Worm (Caenorhabditis elegans) whole organism, young adult: ENCODE data around the gene srh-291.

Experiments used
- B0261.1 ChIP-seq: sonication (generic microtip); optimal IDR thresholded peaks from 2 replicates; lab custom pipeline; 2016; ENCODE audit warnings: mild to moderate bottlenecking, missing genetic modification characterization, moderate library complexity, missing compliant biosample characterization
- D2030.7 ChIP-seq: fragments of 200-800 bp; sonication (Bioruptor generic); IDR thresholded peaks from 2 replicates; pipeline ENCODE4 v1.3.6; 2022; ENCODE audit warnings: missing genetic modification reagents, missing genetic modification characterization, missing compliant biosample characterization
- F37B4.10 ChIP-seq: fragments of 200-800 bp; sonication (Bioruptor generic); IDR thresholded peaks from 2 replicates; pipeline ENCODE4 v1.3.6; 2022; ENCODE audit warnings: missing genetic modification characterization, missing compliant biosample characterization
- F57A8.1 ChIP-seq: fragments of 200-800 bp; sonication (Bioruptor generic); optimal IDR thresholded peaks from 2 replicates; lab custom pipeline; 2018; ENCODE audit warnings: mild to moderate bottlenecking, missing genetic modification characterization, moderate library complexity, missing compliant biosample characterization
- K11D2.4 ChIP-seq: fragments of 200-800 bp; sonication (Bioruptor generic); IDR thresholded peaks from 2 replicates; pipeline ENCODE4 v1.3.6; 2022; ENCODE audit warnings: missing genetic modification reagents, missing genetic modification characterization, missing compliant biosample characterization
- T07F8.4 ChIP-seq: sonication (generic microtip); optimal IDR thresholded peaks from 2 replicates; lab custom pipeline; 2016; ENCODE audit warnings: mild to moderate bottlenecking, missing genetic modification characterization, moderate library complexity, missing compliant biosample characterization
- Y67H2A.10 ChIP-seq: fragments of 200-800 bp; sonication (Bioruptor generic); conservative IDR thresholded peaks from 2 replicates; pipeline ENCODE4 v1.3.6; 2022; ENCODE audit warnings: missing genetic modification reagents, missing genetic modification characterization, missing compliant biosample characterization
- ZK185.1 ChIP-seq: sonication (generic microtip); optimal IDR thresholded peaks from 2 replicates; lab custom pipeline; 2016; ENCODE audit warnings: mild to moderate bottlenecking, missing genetic modification characterization, missing compliant biosample characterization; ENCODE audit not compliant: poor library complexity, severe bottlenecking
- aptf-2 ChIP-seq: fragments of 200-800 bp; sonication (Bioruptor generic); conservative IDR thresholded peaks from 2 replicates; pipeline ENCODE4 v1.3.6; 2022; ENCODE audit warnings: missing genetic modification reagents, missing genetic modification characterization, missing compliant biosample characterization
- athp-1 ChIP-seq: sonication (generic microtip); optimal IDR thresholded peaks from 2 replicates; lab custom pipeline; 2017; ENCODE audit warnings: mild to moderate bottlenecking, missing genetic modification characterization, missing compliant biosample characterization
- bed-2 ChIP-seq: fragments of 200-800 bp; sonication (Bioruptor generic); IDR thresholded peaks from 2 replicates; pipeline ENCODE4 v1.3.6; 2022; ENCODE audit warnings: missing genetic modification reagents, missing genetic modification characterization, missing compliant biosample characterization
- ceh-27 ChIP-seq: fragments of 200-800 bp; sonication (Bioruptor generic); optimal IDR thresholded peaks from 2 replicates; lab custom pipeline; 2018; ENCODE audit warnings: mild to moderate bottlenecking, missing genetic modification characterization, moderate library complexity, missing compliant biosample characterization
- ceh-40 ChIP-seq: fragments of 200-800 bp; sonication (Bioruptor generic); IDR thresholded peaks from 2 replicates; pipeline ENCODE4 v1.3.6; 2022; ENCODE audit warnings: missing genetic modification characterization, missing compliant biosample characterization
- dpl-1 ChIP-seq: fragments of 150-350 bp; optimal IDR thresholded peaks from 2 replicates; lab custom pipeline; 2014; ENCODE audit warnings: missing biosample characterization, missing genetic modification reagents, missing genetic modification characterization
- efl-1 ChIP-seq: fragments of 150-350 bp; optimal IDR thresholded peaks from 2 replicates; lab custom pipeline; 2014; ENCODE audit warnings: missing biosample characterization, missing genetic modification reagents, missing genetic modification characterization
- him-1 ChIP-seq: sonication (generic microtip); optimal IDR thresholded peaks from 2 replicates; lab custom pipeline; 2016; ENCODE audit warnings: missing genotype, missing genetic modification reagents, missing genetic modification characterization, missing compliant biosample characterization
- hrde-1 ChIP-seq: sonication (generic microtip); optimal IDR thresholded peaks from 2 replicates; lab custom pipeline; 2016; ENCODE audit warnings: missing genetic modification characterization, mild to moderate bottlenecking, missing compliant biosample characterization, moderate library complexity, missing genotype, missing genetic modification reagents, borderline replicate concordance
- hsf-1 ChIP-seq: fragments of 200-800 bp; sonication (Bioruptor generic); IDR thresholded peaks from 2 replicates; pipeline ENCODE4 v1.3.6; 2022; ENCODE audit warnings: missing genetic modification reagents, missing genetic modification characterization, missing compliant biosample characterization
- let-607 ChIP-seq, 2 experiments: fragments of 200-800 bp in 1 of 2; sonication (Bioruptor generic) in 1 of 2; sonication (generic microtip) in 1 of 2; optimal IDR thresholded peaks; 2 replicates each; lab custom pipeline; 2016 to 2018; ENCODE audit warnings: mild to moderate bottlenecking in 2 of 2, missing compliant biosample characterization in 2 of 2, missing genetic modification characterization in 2 of 2, moderate library complexity in 2 of 2, missing genotype in 1 of 2
- lin-26 ChIP-seq: fragments of 200-800 bp; sonication (Bioruptor generic); IDR thresholded peaks from 2 replicates; pipeline ENCODE4 v1.3.6; 2022; ENCODE audit warnings: missing genetic modification reagents, missing genetic modification characterization, missing compliant biosample characterization
- lin-40 ChIP-seq: sonication (generic microtip); optimal IDR thresholded peaks from 2 replicates; lab custom pipeline; 2016; ENCODE audit warnings: missing genetic modification characterization, mild to moderate bottlenecking, missing compliant biosample characterization, missing genotype, missing genetic modification reagents
- lsy-27 ChIP-seq: sonication (generic microtip); optimal IDR thresholded peaks from 2 replicates; lab custom pipeline; 2017; ENCODE audit warnings: missing genetic modification characterization, mild to moderate bottlenecking, missing compliant biosample characterization, antibody characterized with exemption, missing genotype, borderline replicate concordance; ENCODE audit not compliant: insufficient read depth
- madf-10 ChIP-seq: sonication (generic microtip); optimal IDR thresholded peaks from 2 replicates; lab custom pipeline; 2016; ENCODE audit warnings: mild to moderate bottlenecking, missing genetic modification characterization, missing compliant biosample characterization
- madf-3 ChIP-seq: fragments of 200-800 bp; sonication (Bioruptor generic); IDR thresholded peaks from 2 replicates; pipeline ENCODE4 v1.3.6; 2022; ENCODE audit warnings: missing genetic modification reagents, missing genetic modification characterization, missing compliant biosample characterization
- mel-28 ChIP-seq: sonication (generic microtip); optimal IDR thresholded peaks from 2 replicates; lab custom pipeline; 2016; ENCODE audit warnings: borderline replicate concordance, mild to moderate bottlenecking, missing genetic modification characterization, missing compliant biosample characterization
- nfya-1 ChIP-seq: sonication (generic microtip); optimal IDR thresholded peaks from 2 replicates; lab custom pipeline; 2017; ENCODE audit warnings: antibody characterized with exemption, missing compliant biosample characterization, missing genetic modification characterization, borderline replicate concordance; ENCODE audit not compliant: insufficient read depth
- nhr-120 ChIP-seq: fragments of 200-800 bp; sonication (Bioruptor generic); IDR thresholded peaks from 2 replicates; pipeline ENCODE4 v1.3.6; 2022; ENCODE audit warnings: missing genetic modification characterization, missing compliant biosample characterization
- nhr-80 ChIP-seq: sonication (generic microtip); optimal IDR thresholded peaks from 2 replicates; lab custom pipeline; 2016; ENCODE audit warnings: missing genetic modification characterization, missing compliant biosample characterization
- pbrm-1 ChIP-seq: fragments of 200-800 bp; sonication (Bioruptor generic); IDR thresholded peaks from 2 replicates; pipeline ENCODE4 v1.3.6; 2022; ENCODE audit warnings: missing genetic modification reagents, missing genetic modification characterization, missing compliant biosample characterization
- pha-4 ChIP-seq: fragments of 150-350 bp; sonication (generic microtip); optimal IDR thresholded peaks from 2 replicates; lab custom pipeline; 2014; ENCODE audit warnings: missing biosample characterization, missing genetic modification reagents, missing genetic modification characterization
- rcor-1 ChIP-seq: fragments of 200-800 bp; sonication (Bioruptor generic); IDR thresholded peaks from 2 replicates; pipeline ENCODE4 v1.3.6; 2022; ENCODE audit warnings: missing genetic modification reagents, missing genetic modification characterization, missing compliant biosample characterization
- rpc-1 ChIP-seq, 2 experiments: fragments of 150-350 bp in 1 of 2; sonication (generic microtip) in 1 of 2; optimal IDR thresholded peaks; 2 replicates each; lab custom pipeline; 2014 to 2018; ENCODE audit warnings: missing biosample characterization in 1 of 2, missing genetic modification characterization in 1 of 2, missing genetic modification reagents in 1 of 2, missing genotype in 1 of 2
- sptf-2 ChIP-seq: fragments of 200-800 bp; sonication (Bioruptor generic); optimal IDR thresholded peaks from 2 replicates; lab custom pipeline; 2018; ENCODE audit warnings: mild to moderate bottlenecking, missing genetic modification characterization, missing compliant biosample characterization
- tbp1 ChIP-seq: fragments of 200-800 bp; sonication (Bioruptor generic); optimal IDR thresholded peaks from 2 replicates; lab custom pipeline; 2018; ENCODE audit warnings: mild to moderate bottlenecking, missing genetic modification characterization, missing compliant biosample characterization
- tbx-9 ChIP-seq: sonication (generic microtip); optimal IDR thresholded peaks from 2 replicates; lab custom pipeline; 2016; ENCODE audit warnings: borderline replicate concordance, missing genetic modification characterization, inconsistent platforms, missing compliant biosample characterization
- tlf-1 ChIP-seq: fragments of 200-800 bp; sonication (Bioruptor generic); optimal IDR thresholded peaks from 2 replicates; lab custom pipeline; 2018; ENCODE audit warnings: mild to moderate bottlenecking, missing genetic modification characterization, missing compliant biosample characterization
- zim-3 ChIP-seq: sonication (generic microtip); optimal IDR thresholded peaks from 2 replicates; lab custom pipeline; 2017; ENCODE audit warnings: mild to moderate bottlenecking, missing genetic modification characterization, moderate library complexity, missing compliant biosample characterization
- ztf-6 ChIP-seq: fragments of 200-800 bp; sonication (Bioruptor generic); IDR thresholded peaks from 2 replicates; pipeline ENCODE4 v1.3.6; 2022; ENCODE audit warnings: missing genetic modification reagents, missing genetic modification characterization, missing compliant biosample characterization

srh-291 gene

DNA sequence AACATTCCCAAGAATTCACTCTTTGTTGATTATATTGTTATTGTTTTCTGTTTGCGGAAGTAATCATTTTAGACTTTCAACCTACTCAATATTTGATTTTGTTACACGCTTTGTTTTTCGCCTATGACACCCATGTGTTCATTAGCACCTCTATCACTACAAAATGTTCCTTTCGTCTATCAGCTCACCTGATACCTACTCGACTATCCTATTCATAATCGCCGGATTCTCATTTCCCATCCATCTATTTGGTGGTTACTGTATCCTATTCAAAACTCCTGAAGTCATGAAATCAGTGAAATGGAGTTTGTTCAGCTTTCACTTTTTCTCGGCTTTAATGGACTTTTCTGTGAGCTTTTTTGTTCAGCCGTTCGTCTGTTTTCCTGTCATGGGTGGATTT is at the start of gene srh-291:
Gene srh-291 (plus strand): TSS at position 301 of the 400 bp plus-strand sequence.
- no peak for TF ChIP-seq aptf-2 (GFP tag; lab: Robert Waterston, UW)
- no peak for TF ChIP-seq lin-40
- no peak for TF ChIP-seq Y67H2A.10 (GFP tag; lab: Robert Waterston, UW)
- no peak for TF ChIP-seq K11D2.4 (GFP tag; lab: Robert Waterston, UW)
- no peak for TF ChIP-seq sptf-2 (GFP tag; lab: Kevin White, UChicago)
- no peak for TF ChIP-seq D2030.7
- TF ChIP-seq madf-10 = no peak
- TF ChIP-seq lsy-27 (tag; lab: Kevin White, UChicago) = no peak
- TF ChIP-seq F57A8.1 (GFP tag; lab: Kevin White, UChicago) = no peak
- TF ChIP-seq athp-1 = no peak
- no peak for TF ChIP-seq rcor-1 (GFP tag; lab: Robert Waterston, UW)

DNA sequence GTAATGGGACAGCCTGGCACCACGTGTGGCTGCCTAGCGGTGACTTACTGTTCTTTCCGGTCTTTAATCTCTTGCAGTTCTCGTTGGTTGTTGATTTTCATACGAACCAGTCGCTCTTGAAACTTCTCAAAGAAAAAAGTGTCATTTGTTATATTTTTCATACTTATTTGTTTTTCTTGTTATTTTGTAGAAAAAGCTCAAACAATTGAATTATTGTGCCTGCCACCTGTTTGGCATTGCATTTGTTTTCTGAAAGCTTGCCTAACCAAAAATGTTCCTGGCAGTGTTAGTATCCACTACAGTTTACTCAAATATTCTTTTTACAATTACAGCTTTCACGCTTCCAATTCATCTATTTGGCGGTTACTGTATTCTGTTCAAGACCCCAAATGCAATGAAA is 40.3 kb upstream of the srh-291 start, which contains the start of the genes C47A10.16 and srh-283:
Gene C47A10.16 (minus strand): TSS at position 101 of the 400 bp plus-strand sequence.
Gene srh-283 (plus strand): TSS at position 272 of the 400 bp plus-strand sequence.
- no peak for TF ChIP-seq pha-4
- TF ChIP-seq tbx-9 (tag; lab: Kevin White, UChicago) = no peak
- TF ChIP-seq ztf-6 = no peak
- no peak for TF ChIP-seq nhr-80 (tag; lab: Kevin White, UChicago)
- no peak for TF ChIP-seq T07F8.4 (tag; lab: Kevin White, UChicago)
- TF ChIP-seq tlf-1 (GFP tag; lab: Kevin White, UChicago) = no peak
- TF ChIP-seq hrde-1 (tag; lab: Kevin White, UChicago) = no peak
- no peak for TF ChIP-seq dpl-1 (GFP tag; lab: Kevin White, UChicago)
- no peak for TF ChIP-seq mel-28 (tag; lab: Kevin White, UChicago)
- no peak for TF ChIP-seq F37B4.10 (GFP tag; lab: Robert Waterston, UW)
- no peak for TF ChIP-seq ceh-27 (GFP tag; lab: Kevin White, UChicago)

DNA sequence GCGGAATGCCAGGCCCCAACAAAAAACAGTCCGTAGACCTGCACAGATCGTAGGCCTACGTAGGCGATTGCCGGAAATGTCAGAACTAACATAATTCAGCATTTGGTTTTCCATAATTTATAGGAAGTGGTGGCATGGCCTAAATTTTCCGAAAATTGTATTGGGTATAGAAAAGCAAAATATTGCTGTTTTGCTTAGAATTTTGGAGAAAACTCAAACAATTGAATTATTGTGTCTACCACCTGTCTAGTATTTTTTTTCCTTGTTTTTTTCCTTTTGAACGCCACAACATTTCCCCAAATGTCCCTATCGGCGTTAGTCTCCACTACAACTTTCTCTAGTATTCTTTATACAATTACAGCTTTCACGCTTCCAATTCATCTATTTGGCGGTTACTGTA is 38.2 kb upstream of the srh-291 start, which contains the start of gene srh-284:
Gene srh-284 (plus strand): TSS at position 301 of the 400 bp plus-strand sequence.
- TF ChIP-seq pbrm-1 (GFP tag; lab: Robert Waterston, UW) = no peak
- TF ChIP-seq madf-3 (GFP tag; lab: Robert Waterston, UW) = no peak
- TF ChIP-seq zim-3 = no peak
- no peak for TF ChIP-seq efl-1 (GFP tag; lab: Kevin White, UChicago)
- no peak for TF ChIP-seq nhr-120 (GFP tag; lab: Robert Waterston, UW)
- no peak for TF ChIP-seq hsf-1 (GFP tag; lab: Robert Waterston, UW)
- no peak for TF ChIP-seq ceh-40 (GFP tag; lab: Robert Waterston, UW)
- TF ChIP-seq let-607 (tag; optimal IDR thresholded peaks at IDR 0.05; lab: Kevin White, UChicago) = no peak
- TF ChIP-seq nfya-1 = no peak
- TF ChIP-seq bed-2 (GFP tag; lab: Robert Waterston, UW) = no peak
- TF ChIP-seq him-1 (tag; lab: Kevin White, UChicago) = no peak

DNA sequence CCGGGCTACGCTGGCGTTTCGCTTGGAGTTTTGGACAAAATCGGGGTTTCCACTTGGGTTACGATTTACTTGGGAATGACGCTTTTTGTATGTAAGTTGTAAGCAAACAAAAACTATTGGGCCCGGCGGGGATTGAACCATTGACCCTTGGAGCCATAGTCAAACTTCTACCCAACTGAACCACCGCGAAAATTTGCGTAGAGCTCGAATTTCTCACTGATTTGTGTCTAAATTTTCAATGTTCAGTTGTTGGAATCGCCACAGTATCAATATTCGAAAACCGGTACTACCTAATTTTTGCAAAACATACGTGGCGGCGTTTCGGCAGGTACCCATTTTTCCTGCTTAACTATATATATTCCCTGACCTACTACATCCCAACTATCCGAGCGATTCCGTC is 37.7 kb upstream of the srh-291 start:
- TF ChIP-seq B0261.1 (tag; lab: Kevin White, UChicago) = peak; percentile 29
- 0 out of 2 replicates have a peak, but pooled peaks have one; percentile 32 for TF ChIP-seq lin-26
- no peak for TF ChIP-seq ZK185.1 (tag; lab: Kevin White, UChicago)
- no peak for TF ChIP-seq rpc-1 (optimal IDR thresholded peaks at IDR 0.05; lab: Kevin White, UChicago)
- peak; percentile 61 for TF ChIP-seq rpc-1 (tag; optimal IDR thresholded peaks at IDR 0.05; lab: Kevin White, UChicago)
- TF ChIP-seq tbp1 (GFP tag; lab: Kevin White, UChicago) = peak; percentile 74
